Worm (Caenorhabditis elegans): ENCODE measurements around the gene F09A5.3.

The F09A5.3 gene

DNA sequence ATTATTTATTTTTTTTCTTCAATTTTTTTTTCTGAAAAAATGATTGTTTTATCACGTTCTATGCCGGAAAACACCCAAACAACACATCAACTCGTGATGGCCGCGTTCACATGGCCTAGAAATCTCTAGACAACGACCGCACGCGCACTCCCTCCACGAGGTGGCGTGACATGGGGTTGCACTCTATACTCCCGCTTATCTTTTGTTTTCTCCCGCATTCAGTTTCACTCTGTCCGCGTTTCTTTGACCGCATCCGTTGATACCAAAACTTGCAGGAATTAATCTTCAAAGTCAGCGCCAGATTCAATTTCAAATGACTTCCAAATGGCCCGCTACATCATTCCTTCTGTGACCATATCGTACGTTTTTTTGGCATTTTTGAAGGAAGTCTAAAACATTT is 36.4 kb upstream of the F09A5.3 start, which contains the start of gene F17H10.1 (continued):
- TF ChIP-seq somi-1 (GFP tag; optimal IDR thresholded peaks at IDR 0.05) = peak; percentile 94
- TF ChIP-seq attf-3 (GFP tag; conservative IDR thresholded peaks at IDR 0.05) = no peak
- TF ChIP-seq hmg-20 (GFP tag; IDR thresholded peaks at IDR 0.05) = no peak
- TF ChIP-seq bed-1 (GFP tag; IDR thresholded peaks at IDR 0.05) = no peak
- TF ChIP-seq ceh-27 (GFP tag; optimal IDR thresholded peaks at IDR 0.05) = peak; percentile 68
- TF ChIP-seq die-1 (tag; optimal IDR thresholded peaks at IDR 0.05) = peak; percentile 66
- TF ChIP-seq ama-1 (optimal IDR thresholded peaks at IDR 0.05) = peak; percentile 36
- no peak for TF ChIP-seq ama-1 (GFP tag; optimal IDR thresholded peaks at IDR 0.05)
- TF ChIP-seq lsl-1 (GFP tag; optimal IDR thresholded peaks at IDR 0.05) = no peak
- no peak for TF ChIP-seq F55B11.4 (tag; optimal IDR thresholded peaks at IDR 0.05; ENCODE audit: borderline replicate concordance, insufficient read depth)
- TF ChIP-seq egrh-3 (GFP tag; IDR thresholded peaks at IDR 0.05) = no peak
- peak; percentile 88 for TF ChIP-seq nhr-80 (tag; optimal IDR thresholded peaks at IDR 0.05)
- no peak for TF ChIP-seq nhr-27 (tag; optimal IDR thresholded peaks at IDR 0.05)
- no peak for TF ChIP-seq hrde-1 (tag; optimal IDR thresholded peaks at IDR 0.05; ENCODE audit: borderline replicate concordance)
- TF ChIP-seq dpff-1 (tag; optimal IDR thresholded peaks at IDR 0.05) = no peak
- peak; percentile 80 for TF ChIP-seq F22D6.2 (tag; optimal IDR thresholded peaks at IDR 0.05)
- TF ChIP-seq snpc-1.3 (tag; optimal IDR thresholded peaks at IDR 0.05; ENCODE audit: insufficient read depth) = no peak
- TF ChIP-seq F52B5.7 (tag; optimal IDR thresholded peaks at IDR 0.05) = no peak
- 0 out of 2 replicates have a peak, but pooled peaks have one; percentile 37 for TF ChIP-seq Y95B8A.8 (GFP tag; IDR thresholded peaks at IDR 0.05)
- peak; percentile 89 for TF ChIP-seq nfyb-1 (GFP tag; IDR thresholded peaks at IDR 0.05)
- no peak for TF ChIP-seq F10E7.11 (tag; optimal IDR thresholded peaks at IDR 0.05)
- TF ChIP-seq mel-28 (tag; optimal IDR thresholded peaks at IDR 0.05; ENCODE audit: borderline replicate concordance) = no peak
- no peak for TF ChIP-seq aptf-2 (GFP tag; conservative IDR thresholded peaks at IDR 0.05)
- no peak for TF ChIP-seq hlh-12 (tag; optimal IDR thresholded peaks at IDR 0.05)
- peak; percentile 64 for TF ChIP-seq lir-1 (GFP tag; conservative IDR thresholded peaks at IDR 0.05)
- TF ChIP-seq madf-8 (GFP tag; conservative IDR thresholded peaks at IDR 0.05) = no peak
- TF ChIP-seq Y67H2A.10 (GFP tag; conservative IDR thresholded peaks at IDR 0.05) = no peak
- no peak for TF ChIP-seq B0019.2 (GFP tag; conservative IDR thresholded peaks at IDR 0.05)
- peak; percentile 39 for TF ChIP-seq F23B12.7 (tag; optimal IDR thresholded peaks at IDR 0.05; ENCODE audit: insufficient read depth)
- TF ChIP-seq ztf-22 (GFP tag; optimal IDR thresholded peaks at IDR 0.05) = peak; percentile 68
- no peak for TF ChIP-seq nhr-179 (tag; optimal IDR thresholded peaks at IDR 0.05)
- peak; percentile 47 for TF ChIP-seq hmg-1.2 (GFP tag; IDR thresholded peaks at IDR 0.05)
- no peak for TF ChIP-seq akir-1 (GFP tag; optimal IDR thresholded peaks at IDR 0.05)
- TF ChIP-seq efl-1 (GFP tag; optimal IDR thresholded peaks at IDR 0.05) = no peak
- TF ChIP-seq B0261.1 (tag; optimal IDR thresholded peaks at IDR 0.05) = peak; percentile 1
- TF ChIP-seq mes-4 (tag; optimal IDR thresholded peaks at IDR 0.05) = no peak
- TF ChIP-seq mcd-1 (GFP tag; IDR thresholded peaks at IDR 0.05) = peak; percentile 61
- TF ChIP-seq snpc-1.1 (tag; optimal IDR thresholded peaks at IDR 0.05; ENCODE audit: insufficient read depth) = no peak
- peak; percentile 91 for TF ChIP-seq K11D2.4 (GFP tag; IDR thresholded peaks at IDR 0.05)
- peak in 1 of 2 experiments; percentile 76 for TF ChIP-seq let-607 (tag; optimal IDR thresholded peaks at IDR 0.05)
- TF ChIP-seq atf-7 (tag; optimal IDR thresholded peaks at IDR 0.05) = peak; percentile 85
- TF ChIP-seq sdz-38 (tag; optimal IDR thresholded peaks at IDR 0.05) = no peak
- TF ChIP-seq D2030.7 (GFP tag; IDR thresholded peaks at IDR 0.05) = no peak
- TF ChIP-seq egl-44 (GFP tag; IDR thresholded peaks at IDR 0.05) = no peak
- no peak for TF ChIP-seq him-1 (tag; optimal IDR thresholded peaks at IDR 0.05)
- no peak for TF ChIP-seq nfya-2 (GFP tag; IDR thresholded peaks at IDR 0.05)
- peak; percentile 70; the same call in 1 of the 2 replicates for TF ChIP-seq lin-26 (GFP tag; IDR thresholded peaks at IDR 0.05)
- TF ChIP-seq ceh-79 (tag; optimal IDR thresholded peaks at IDR 0.05) = no peak
- TF ChIP-seq ztf-26 (tag; optimal IDR thresholded peaks at IDR 0.05) = peak; percentile 91
